Worm (Caenorhabditis elegans) whole organism, late embryonic: ENCODE measurements around the gene ctsa-1.2.
A peak's percentile ranks its signal among the peaks of the same experiment; 100 is the strongest.

Source experiments
- K09A11.1 ChIP-seq: sonication (generic microtip); optimal IDR thresholded peaks from 2 replicates; lab custom pipeline; 2017; ENCODE audit warnings: antibody characterized with exemption, mild to moderate bottlenecking, missing genetic modification characterization, missing compliant biosample characterization; ENCODE audit not compliant: insufficient read depth
- ahr-1 ChIP-seq: sonication (generic microtip); optimal IDR thresholded peaks from 2 replicates; lab custom pipeline; 2016; ENCODE audit warnings: missing genetic modification characterization, missing compliant biosample characterization
- ceh-14 ChIP-seq: sonication (generic microtip); optimal IDR thresholded peaks from 2 replicates; lab custom pipeline; 2016; ENCODE audit warnings: missing genotype, missing genetic modification characterization, missing compliant biosample characterization
- ceh-19 ChIP-seq: fragments of 200-800 bp; sonication (Bioruptor generic); optimal IDR thresholded peaks from 2 replicates; lab custom pipeline; 2018; ENCODE audit warnings: mild to moderate bottlenecking, missing genetic modification characterization, missing compliant biosample characterization
- ceh-22 ChIP-seq: sonication (generic microtip); optimal IDR thresholded peaks from 2 replicates; lab custom pipeline; 2017; ENCODE audit warnings: missing biosample characterization, missing genetic modification characterization
- ceh-24 ChIP-seq: sonication (generic microtip); optimal IDR thresholded peaks from 2 replicates; lab custom pipeline; 2016; ENCODE audit warnings: mild to moderate bottlenecking, missing genetic modification characterization, missing compliant biosample characterization
- ceh-31 ChIP-seq: sonication (generic microtip); optimal IDR thresholded peaks from 2 replicates; lab custom pipeline; 2016; ENCODE audit warnings: missing genetic modification characterization, missing compliant biosample characterization
- ceh-34 ChIP-seq: sonication (generic microtip); optimal IDR thresholded peaks from 2 replicates; lab custom pipeline; 2016; ENCODE audit warnings: mild to moderate bottlenecking, missing genetic modification characterization, missing compliant biosample characterization
- ceh-6 ChIP-seq: fragments of 200-800 bp; sonication (Bioruptor generic); optimal IDR thresholded peaks from 2 replicates; lab custom pipeline; 2018; ENCODE audit warnings: mild to moderate bottlenecking, missing genetic modification characterization, missing compliant biosample characterization
- ceh-9 ChIP-seq: sonication (generic microtip); optimal IDR thresholded peaks from 2 replicates; lab custom pipeline; 2016; ENCODE audit warnings: mild to moderate bottlenecking, missing genetic modification characterization, inconsistent platforms, missing compliant biosample characterization
- dmd-4 ChIP-seq: sonication (generic microtip); optimal IDR thresholded peaks from 2 replicates; lab custom pipeline; 2016; ENCODE audit warnings: borderline replicate concordance, missing genetic modification characterization, missing compliant biosample characterization
- dve-1 ChIP-seq: sonication (generic microtip); optimal IDR thresholded peaks from 2 replicates; lab custom pipeline; 2017; ENCODE audit warnings: antibody characterized with exemption, mild to moderate bottlenecking, missing genetic modification characterization, missing compliant biosample characterization
- elt-2 ChIP-seq: sonication (generic microtip); optimal IDR thresholded peaks from 2 replicates; lab custom pipeline; 2016; ENCODE audit warnings: missing genetic modification reagents, missing genetic modification characterization, missing compliant biosample characterization
- ets-4 ChIP-seq: sonication (generic microtip); optimal IDR thresholded peaks from 2 replicates; lab custom pipeline; 2016; ENCODE audit warnings: missing genetic modification characterization, missing compliant biosample characterization
- fkh-10 ChIP-seq: fragments of 150-350 bp; optimal IDR thresholded peaks from 2 replicates; lab custom pipeline; 2014; ENCODE audit warnings: missing biosample characterization, missing genetic modification reagents, missing genetic modification characterization
- fkh-6 ChIP-seq: sonication (generic microtip); optimal IDR thresholded peaks from 2 replicates; lab custom pipeline; 2016; ENCODE audit warnings: missing genetic modification characterization, missing compliant biosample characterization
- hlh-30 ChIP-seq: sonication (generic microtip); optimal IDR thresholded peaks from 2 replicates; lab custom pipeline; 2017; ENCODE audit warnings: antibody characterized with exemption, missing genetic modification characterization, missing compliant biosample characterization; ENCODE audit not compliant: insufficient read depth
- hlh-6 ChIP-seq: sonication (generic microtip); optimal IDR thresholded peaks from 2 replicates; lab custom pipeline; 2016; ENCODE audit warnings: missing genotype, missing genetic modification characterization, missing compliant biosample characterization
- hlh-8 ChIP-seq: sonication (generic microtip); optimal IDR thresholded peaks from 2 replicates; lab custom pipeline; 2016; ENCODE audit warnings: missing genotype, missing genetic modification characterization, missing compliant biosample characterization
- lim-6 ChIP-seq: sonication (generic microtip); optimal IDR thresholded peaks from 2 replicates; lab custom pipeline; 2016; ENCODE audit warnings: missing genetic modification characterization, missing compliant biosample characterization
- lin-11 ChIP-seq: fragments of 200-800 bp; sonication (Bioruptor generic); optimal IDR thresholded peaks from 2 replicates; lab custom pipeline; 2018; ENCODE audit warnings: mild to moderate bottlenecking, missing genetic modification characterization, missing compliant biosample characterization
- madf-2 ChIP-seq: sonication (generic microtip); optimal IDR thresholded peaks from 2 replicates; lab custom pipeline; 2017; ENCODE audit warnings: missing genetic modification characterization, missing compliant biosample characterization
- mec-3 ChIP-seq: sonication (generic microtip); optimal IDR thresholded peaks from 2 replicates; lab custom pipeline; 2016; ENCODE audit warnings: borderline replicate concordance, missing genetic modification characterization, missing compliant biosample characterization
- nfya-1 ChIP-seq: sonication (generic microtip); optimal IDR thresholded peaks from 2 replicates; lab custom pipeline; 2017; ENCODE audit warnings: missing genetic modification characterization, mild to moderate bottlenecking, missing compliant biosample characterization, antibody characterized with exemption, moderate library complexity
- nhr-11 ChIP-seq: fragments of 150-350 bp; optimal IDR thresholded peaks from 2 replicates; lab custom pipeline; 2014; ENCODE audit warnings: missing biosample characterization, missing genetic modification characterization
- nhr-232 ChIP-seq: sonication (generic microtip); optimal IDR thresholded peaks from 2 replicates; lab custom pipeline; 2016; ENCODE audit warnings: missing genetic modification characterization, missing compliant biosample characterization
- pag-3 ChIP-seq: sonication (generic microtip); optimal IDR thresholded peaks from 2 replicates; lab custom pipeline; 2016; ENCODE audit warnings: missing compliant biosample characterization, missing genetic modification characterization, borderline replicate concordance
- pat-9 ChIP-seq: fragments of 200-800 bp; sonication (Bioruptor generic); optimal IDR thresholded peaks from 2 replicates; lab custom pipeline; 2018; ENCODE audit warnings: mild to moderate bottlenecking, missing genetic modification characterization, moderate library complexity, missing compliant biosample characterization
- pax-1 ChIP-seq: fragments of 150-350 bp; optimal IDR thresholded peaks from 2 replicates; lab custom pipeline; 2014; ENCODE audit warnings: missing biosample characterization, missing genetic modification characterization
- sox-2 ChIP-seq: fragments of 200-800 bp; sonication (Bioruptor generic); IDR thresholded peaks from 2 replicates; pipeline ENCODE4 v1.3.6; 2022; ENCODE audit warnings: missing genetic modification reagents, missing genetic modification characterization, missing compliant biosample characterization
- syd-9 ChIP-seq: sonication (generic microtip); optimal IDR thresholded peaks from 2 replicates; lab custom pipeline; 2016; ENCODE audit warnings: mild to moderate bottlenecking, missing genetic modification characterization, moderate library complexity, missing compliant biosample characterization
- tbx-2 ChIP-seq: sonication (generic microtip); optimal IDR thresholded peaks from 2 replicates; lab custom pipeline; 2016; ENCODE audit warnings: missing genetic modification characterization, missing compliant biosample characterization
- unc-3 ChIP-seq, 2 experiments: fragments of 200-800 bp in 1 of 2; sonication (Bioruptor generic) in 1 of 2; sonication (generic microtip) in 1 of 2; conservative IDR thresholded peaks in 1 of 2; optimal IDR thresholded peaks in 1 of 2; 2 replicates each; pipeline versions ENCODE4 v1.3.6 to Lab custom; 2016 to 2022; ENCODE audit warnings: missing compliant biosample characterization in 2 of 2, missing genetic modification characterization in 2 of 2, missing genetic modification reagents in 1 of 2
- unc-42 ChIP-seq: sonication (generic microtip); optimal IDR thresholded peaks from 2 replicates; lab custom pipeline; 2016; ENCODE audit warnings: missing genotype, missing genetic modification characterization, missing compliant biosample characterization
- unc-55 ChIP-seq: sonication (generic microtip); optimal IDR thresholded peaks from 2 replicates; lab custom pipeline; 2017; ENCODE audit warnings: missing biosample characterization, missing genetic modification reagents, missing genetic modification characterization
- ztf-16 ChIP-seq: sonication (generic microtip); optimal IDR thresholded peaks from 2 replicates; lab custom pipeline; 2017; ENCODE audit warnings: missing genetic modification characterization, missing compliant biosample characterization

The ctsa-1.2 gene

DNA sequence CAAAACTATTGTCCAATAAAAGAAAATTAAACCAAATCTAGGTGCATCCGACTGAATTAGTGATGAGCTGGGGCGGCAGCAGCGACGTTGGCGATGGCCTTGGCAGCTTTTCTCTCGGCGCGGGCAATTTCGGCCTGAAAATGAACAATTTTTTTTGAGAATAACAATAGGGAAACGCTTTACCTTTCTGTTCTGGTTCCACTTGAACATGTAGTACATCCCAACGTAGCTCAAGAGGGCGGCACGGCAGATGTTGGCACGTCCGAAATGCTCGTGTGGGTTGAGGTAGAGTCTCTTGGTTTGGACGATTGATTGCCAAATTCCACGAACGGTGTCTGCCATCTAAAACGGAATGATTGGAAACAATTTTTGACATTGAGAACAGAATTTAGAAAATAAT, 35.1 kb downstream of the ctsa-1.2 start, which contains the start of gene F44E5.1:
Gene F44E5.1 (minus strand): TSS at position 342 of the 400 bp plus-strand sequence.
- TF ChIP-seq dmd-4 (tag; lab: Kevin White, UChicago) (no peak), hlh-8 (no peak), ceh-19 (GFP tag; lab: Kevin White, UChicago) (no peak), madf-2 (tag; lab: Kevin White, UChicago) (no peak), lin-11 (no peak), fkh-10 (no peak), sox-2 (no peak), ceh-6 (no peak), ztf-16 (tag; lab: Kevin White, UChicago) (no peak), tbx-2 (tag; lab: Kevin White, UChicago) (no peak), mec-3 (tag; lab: Kevin White, UChicago) (no peak)

- TF ChIP-seq ceh-31 (tag; lab: Kevin White, UChicago) (peak; percentile 15), dve-1 (tag; lab: Kevin White, UChicago) (no peak), nfya-1 (peak; percentile 61), hlh-30 (tag; lab: Kevin White, UChicago) (peak; percentile 29), pat-9 (tag; lab: Kevin White, UChicago) (no peak), unc-3 (GFP tag; conservative IDR thresholded peaks at IDR 0.05; lab: Robert Waterston, UW) (no peak), unc-3 (tag; optimal IDR thresholded peaks at IDR 0.05; lab: Kevin White, UChicago) (no peak), tbx-2 (tag; lab: Kevin White, UChicago) (peak; percentile 3)
- TF ChIP-seq, all 69 proteins: peak for 4
Measured at ce11 chrII:11777893-11778480, 38.8 kb downstream of the ctsa-1.2 start, which contains the start of the genes patr-1 and dna-2. Gene patr-1, minus strand, starts transcription at chrII:11777943. Gene dna-2, plus strand, starts transcription at chrII:11778430.

ce11 chrII:11782493-11782892, 43.3 kb downstream of the ctsa-1.2 start, which contains the start of gene F43G6.16:
Gene F43G6.16, minus strand, starts transcription at chrII:11782633.
- peak; percentile 85 for TF ChIP-seq pax-1 (tag; lab: Kevin White, UChicago)
- TF ChIP-seq ceh-34 (tag; lab: Kevin White, UChicago): no peak

DNA sequence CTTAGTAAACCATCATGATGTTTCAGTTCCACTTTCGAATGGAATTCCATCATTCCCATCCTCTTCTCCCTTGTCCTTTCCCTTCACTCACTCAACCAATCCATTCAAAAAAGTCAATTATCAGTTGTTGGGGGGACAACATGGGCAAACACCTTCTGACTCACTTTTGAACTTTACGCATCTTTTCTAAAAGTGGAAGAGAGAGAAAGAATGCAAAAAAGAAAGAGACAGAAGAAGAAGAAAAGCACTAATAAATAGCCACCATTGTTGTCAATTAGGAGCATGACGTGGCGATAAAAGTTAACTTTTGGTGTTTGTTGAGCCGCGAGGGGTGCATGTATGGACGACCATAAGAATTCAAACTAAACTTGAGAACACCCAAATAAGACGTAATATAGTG, 48.9 kb downstream of the ctsa-1.2 start:
- TF ChIP-seq unc-42 (tag; lab: Kevin White, UChicago): no peak
- TF ChIP-seq nhr-232 (tag; lab: Kevin White, UChicago): no peak
- no peak for TF ChIP-seq ztf-16 (tag; lab: Kevin White, UChicago)
- no peak for TF ChIP-seq syd-9 (tag; lab: Kevin White, UChicago)
- TF ChIP-seq hlh-8: no peak
- TF ChIP-seq ahr-1 (tag; lab: Kevin White, UChicago): no peak
- no peak for TF ChIP-seq elt-2 (tag; lab: Kevin White, UChicago)
- no peak for TF ChIP-seq ets-4
- no peak for TF ChIP-seq ceh-24 (tag; lab: Kevin White, UChicago)
- no peak for TF ChIP-seq hlh-6
- TF ChIP-seq ceh-22 (tag; lab: Kevin White, UChicago): no peak
- no peak for TF ChIP-seq dve-1 (tag; lab: Kevin White, UChicago)
- TF ChIP-seq pax-1 (tag; lab: Kevin White, UChicago): no peak
- TF ChIP-seq fkh-6 (tag; lab: Kevin White, UChicago): no peak
- no peak for TF ChIP-seq K09A11.1 (tag; lab: Kevin White, UChicago)
- no peak for TF ChIP-seq nhr-11 (tag; lab: Kevin White, UChicago)

ce11 chrII:11790458-11790857, 51.3 kb downstream of the ctsa-1.2 start, which contains the start of gene F43G6.4:
Gene F43G6.4, plus strand, starts transcription at chrII:11790758.
- TF ChIP-seq lim-6 (tag; lab: Kevin White, UChicago) (no peak), pag-3 (no peak), dmd-4 (tag; lab: Kevin White, UChicago) (no peak), fkh-6 (tag; lab: Kevin White, UChicago) (no peak), ceh-9 (tag; lab: Kevin White, UChicago) (no peak), ceh-14 (tag; lab: Kevin White, UChicago) (no peak), unc-55 (no peak)
